Worm (Caenorhabditis elegans) whole organism, L3 larva: ENCODE results near the gene F26F12.4.

Experiments
- R02D3.7 ChIP-seq: fragments of 150-350 bp; optimal IDR thresholded peaks from 2 replicates; lab custom pipeline; 2014; ENCODE audit warnings: missing biosample characterization, missing genetic modification characterization
- ceh-28 ChIP-seq: fragments of 150-350 bp; optimal IDR thresholded peaks from 2 replicates; lab custom pipeline; 2014; ENCODE audit warnings: missing biosample characterization, missing genetic modification reagents, missing genetic modification characterization
- elt-3 ChIP-seq, 3 experiments: fragments of 150-350 bp in 1 of 3; sonication (generic microtip) in 2 of 3; optimal IDR thresholded peaks; 2 replicates in 2 of 3; 4 replicates in 1 of 3; lab custom pipeline; 2014 to 2017; ENCODE audit warnings: missing biosample characterization in 3 of 3, missing genetic modification characterization in 3 of 3
- fkh-10 ChIP-seq: sonication (generic microtip); optimal IDR thresholded peaks from 2 replicates; lab custom pipeline; 2017; ENCODE audit warnings: missing biosample characterization, missing genetic modification reagents, missing genetic modification characterization
- nhr-237 ChIP-seq: fragments of 150-350 bp; optimal IDR thresholded peaks from 2 replicates; lab custom pipeline; 2014; ENCODE audit warnings: missing biosample characterization, missing genetic modification characterization
- nhr-43 ChIP-seq: sonication (generic microtip); optimal IDR thresholded peaks from 2 replicates; lab custom pipeline; 2016; ENCODE audit warnings: mild to moderate bottlenecking, missing genetic modification characterization, missing compliant biosample characterization; ENCODE audit not compliant: poor library complexity, severe bottlenecking
- snpc-4 ChIP-seq: fragments of 150-350 bp; optimal IDR thresholded peaks from 2 replicates; lab custom pipeline; 2014; ENCODE audit warnings: missing biosample characterization, missing genetic modification characterization

DNA sequence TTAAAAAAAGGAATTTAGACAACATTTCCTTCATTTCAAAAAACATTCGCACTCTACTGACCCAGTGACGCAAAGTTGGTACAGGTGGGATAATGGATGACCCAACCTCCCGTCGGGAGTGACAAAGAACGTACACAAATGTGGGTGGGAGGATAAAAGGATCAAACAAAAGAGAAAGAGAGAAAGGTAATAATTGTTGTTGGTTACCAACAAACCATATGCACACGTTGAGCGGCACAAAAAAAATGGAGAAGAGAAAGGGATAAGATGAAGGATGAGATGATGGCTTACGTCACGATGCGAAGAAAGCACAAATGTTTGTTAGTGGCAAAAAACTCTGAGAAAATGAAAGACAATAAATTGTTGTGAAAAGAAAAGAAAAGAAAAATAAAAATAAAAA lies 17.5 kb downstream of the F26F12.4 start:
- TF ChIP-seq R02D3.7 (no peak), snpc-4 (tag; lab: Kevin White, UChicago) (no peak), ceh-28 (no peak), fkh-10 (no peak), nhr-237 (tag; lab: Kevin White, UChicago) (no peak), nhr-43 (tag; lab: Kevin White, UChicago) (no peak), elt-3 (tag; optimal IDR thresholded peaks at IDR 0.05; lab: Kevin White, UChicago) (no peak)
